Worm (Caenorhabditis elegans): ENCODE results near the gene F45E1.4.

F45E1.4 gene

ce11 chrX:7951578-7951977 is 34.2 kb upstream of the F45E1.4 start (continued):
- no peak for TF ChIP-seq aly-2 (tag; optimal IDR thresholded peaks at IDR 0.05)
- peak; percentile 89 for TF ChIP-seq lin-39 (tag; optimal IDR thresholded peaks at IDR 0.05)
- peak; percentile 75 for TF ChIP-seq tbx-2 (tag; optimal IDR thresholded peaks at IDR 0.05)
- no peak for TF ChIP-seq egl-27 (tag; optimal IDR thresholded peaks at IDR 0.05)
- TF ChIP-seq ceh-82 (tag; optimal IDR thresholded peaks at IDR 0.05) = no peak
- peak; percentile 81 for TF ChIP-seq jun-1 (tag; optimal IDR thresholded peaks at IDR 0.05)
- TF ChIP-seq nhr-43 (tag; optimal IDR thresholded peaks at IDR 0.05; ENCODE audit: poor library complexity, severe bottlenecking) = peak; percentile 69
- TF ChIP-seq nhr-77 (tag; optimal IDR thresholded peaks at IDR 0.05) = no peak
- TF ChIP-seq ama-1 (optimal IDR thresholded peaks at IDR 0.05) = no peak
- no peak for TF ChIP-seq unc-62 (GFP tag; optimal IDR thresholded peaks at IDR 0.05)
- TF ChIP-seq nhr-23 (tag; optimal IDR thresholded peaks at IDR 0.05) = no peak
- peak; percentile 86 for TF ChIP-seq lsy-12 (tag; optimal IDR thresholded peaks at IDR 0.05)
- no peak for TF ChIP-seq fkh-2 (tag; optimal IDR thresholded peaks at IDR 0.05)
- peak; percentile 38 for TF ChIP-seq elt-2 (tag; optimal IDR thresholded peaks at IDR 0.05)
- TF ChIP-seq nhr-76 (tag; optimal IDR thresholded peaks at IDR 0.05) = no peak
- TF ChIP-seq hmg-11 (tag; optimal IDR thresholded peaks at IDR 0.05) = peak; percentile 71
- TF ChIP-seq ceh-16 (tag; optimal IDR thresholded peaks at IDR 0.05) = no peak
- TF ChIP-seq skn-1 (tag; optimal IDR thresholded peaks at IDR 0.05) = peak; percentile 71

ce11 chrX:7952226-7953062 is 33.3 kb upstream of the F45E1.4 start:
- no peak for TF ChIP-seq nhr-237 (tag; optimal IDR thresholded peaks at IDR 0.05)
- TF ChIP-seq ceh-82 (tag; optimal IDR thresholded peaks at IDR 0.05) = no peak
- no peak for TF ChIP-seq fkh-10 (GFP tag; optimal IDR thresholded peaks at IDR 0.05)
- TF ChIP-seq nhr-67 (tag; optimal IDR thresholded peaks at IDR 0.05) = no peak
- no peak for TF ChIP-seq elt-3 (tag; optimal IDR thresholded peaks at IDR 0.05)
- no peak for TF ChIP-seq ama-1 (optimal IDR thresholded peaks at IDR 0.05)
- TF ChIP-seq nhr-43 (tag; optimal IDR thresholded peaks at IDR 0.05; ENCODE audit: poor library complexity, severe bottlenecking) = peak; percentile 55
- no peak for TF ChIP-seq nfya-1 (tag; optimal IDR thresholded peaks at IDR 0.05; ENCODE audit: insufficient read depth)
- peak; percentile 21 for TF ChIP-seq ztf-4 (tag; optimal IDR thresholded peaks at IDR 0.05)
- no peak for TF ChIP-seq snpc-4 (tag; optimal IDR thresholded peaks at IDR 0.05)
- peak; percentile 86 for TF ChIP-seq elt-2 (tag; optimal IDR thresholded peaks at IDR 0.05)
- TF ChIP-seq nhr-76 (tag; optimal IDR thresholded peaks at IDR 0.05) = no peak
- no peak for TF ChIP-seq skn-1 (tag; optimal IDR thresholded peaks at IDR 0.05)
- no peak for TF ChIP-seq nhr-77 (tag; optimal IDR thresholded peaks at IDR 0.05)
- TF ChIP-seq daf-12 (tag; optimal IDR thresholded peaks at IDR 0.05) = no peak
- TF ChIP-seq lin-39 (tag; optimal IDR thresholded peaks at IDR 0.05) = no peak
- TF ChIP-seq unc-62 (GFP tag; optimal IDR thresholded peaks at IDR 0.05) = no peak
- peak; percentile 35 for TF ChIP-seq nhr-25 (tag; optimal IDR thresholded peaks at IDR 0.05)
- no peak for TF ChIP-seq ceh-28 (tag; optimal IDR thresholded peaks at IDR 0.05)
- no peak for TF ChIP-seq nhr-11 (tag; optimal IDR thresholded peaks at IDR 0.05)
- TF ChIP-seq ceh-9 (tag; optimal IDR thresholded peaks at IDR 0.05) = no peak
- TF ChIP-seq ceh-16 (tag; optimal IDR thresholded peaks at IDR 0.05) = no peak
- peak; percentile 77 for TF ChIP-seq pha-4 (tag; optimal IDR thresholded peaks at IDR 0.05)
- no peak for TF ChIP-seq mdl-1 (tag; optimal IDR thresholded peaks at IDR 0.05)
- peak; percentile 27 for TF ChIP-seq jun-1 (tag; optimal IDR thresholded peaks at IDR 0.05)
- no peak for TF ChIP-seq nhr-28 (tag; optimal IDR thresholded peaks at IDR 0.05)
- TF ChIP-seq egl-27 (tag; optimal IDR thresholded peaks at IDR 0.05) = no peak
- TF ChIP-seq R02D3.7 (tag; optimal IDR thresholded peaks at IDR 0.05) = no peak
- TF ChIP-seq ztf-11 (tag; optimal IDR thresholded peaks at IDR 0.05) = no peak
- TF ChIP-seq lin-15B (tag; optimal IDR thresholded peaks at IDR 0.05) = no peak
- no peak for TF ChIP-seq nhr-12 (tag; optimal IDR thresholded peaks at IDR 0.05)
- TF ChIP-seq mml-1 (tag; optimal IDR thresholded peaks at IDR 0.05) = no peak
- no peak for TF ChIP-seq egl-5 (tag; optimal IDR thresholded peaks at IDR 0.05)
- no peak for TF ChIP-seq aly-2 (tag; optimal IDR thresholded peaks at IDR 0.05)
- TF ChIP-seq sea-2 (GFP tag; optimal IDR thresholded peaks at IDR 0.05) = no peak
- peak; percentile 63 for TF ChIP-seq nhr-23 (tag; optimal IDR thresholded peaks at IDR 0.05)
- no peak for TF ChIP-seq unc-39 (tag; optimal IDR thresholded peaks at IDR 0.05)
- TF ChIP-seq tbx-2 (tag; optimal IDR thresholded peaks at IDR 0.05) = no peak
- TF ChIP-seq hmg-11 (tag; optimal IDR thresholded peaks at IDR 0.05) = no peak
- peak; percentile 74 for TF ChIP-seq elt-1 (tag; optimal IDR thresholded peaks at IDR 0.05)
- TF ChIP-seq pqm-1 (tag; optimal IDR thresholded peaks at IDR 0.05) = peak; percentile 53
- no peak for TF ChIP-seq zag-1 (tag; optimal IDR thresholded peaks at IDR 0.05)
- no peak for TF ChIP-seq eor-1 (tag; optimal IDR thresholded peaks at IDR 0.05)
- no peak for TF ChIP-seq fkh-2 (tag; optimal IDR thresholded peaks at IDR 0.05)
- TF ChIP-seq ZK546.5 (tag; optimal IDR thresholded peaks at IDR 0.05) = no peak
- no peak for TF ChIP-seq lsy-12 (tag; optimal IDR thresholded peaks at IDR 0.05)
- no peak for TF ChIP-seq fos-1 (tag; optimal IDR thresholded peaks at IDR 0.05)
